Fruit fly (Drosophila melanogaster) whole organism, prepupa: ENCODE data around the gene sosie.

Experiments
- Blimp-1 ChIP-seq: fragments of 200-800 bp; sonication (Bioruptor generic); optimal IDR thresholded peaks from 3 replicates; lab custom pipeline; 2017; ENCODE audit warnings: missing biosample characterization, missing genetic modification characterization, mild to moderate bottlenecking, moderate library complexity, missing genetic modification reagents
- CG10631 ChIP-seq: fragments of 200-800 bp; sonication (Bioruptor generic); optimal IDR thresholded peaks from 2 replicates; lab custom pipeline; 2016; ENCODE audit warnings: missing biosample characterization, missing genetic modification characterization
- CG10669 ChIP-seq: fragments of 200-800 bp; sonication (Bioruptor generic); optimal IDR thresholded peaks from 3 replicates; lab custom pipeline; 2018; ENCODE audit warnings: missing biosample characterization, mild to moderate bottlenecking, missing genetic modification characterization, moderate library complexity
- CG11294 ChIP-seq: fragments of 200-800 bp; sonication (Bioruptor generic); IDR thresholded peaks from 2 replicates; pipeline ENCODE4 v1.3.6; 2022; ENCODE audit warnings: missing biosample characterization, missing genetic modification characterization
- CG11902 ChIP-seq: fragments of 200-800 bp; sonication (Bioruptor generic); optimal IDR thresholded peaks from 3 replicates; lab custom pipeline; 2016; ENCODE audit warnings: missing biosample characterization, missing genetic modification characterization
- CG15336 ChIP-seq: fragments of 200-800 bp; sonication (Bioruptor generic); IDR thresholded peaks from 2 replicates; pipeline ENCODE4 v1.3.6; 2022; ENCODE audit warnings: missing biosample characterization, missing genetic modification characterization
- CG16779 ChIP-seq: fragments of 200-800 bp; sonication (Bioruptor generic); optimal IDR thresholded peaks from 3 replicates; lab custom pipeline; 2017; ENCODE audit warnings: missing biosample characterization, mild to moderate bottlenecking, missing genetic modification characterization
- CG3032 ChIP-seq: fragments of 200-800 bp; optimal IDR thresholded peaks from 2 replicates; lab custom pipeline; 2019; ENCODE audit warnings: missing biosample characterization, mild to moderate bottlenecking, missing genetic modification characterization, moderate library complexity
- CG31627 ChIP-seq: fragments of 200-800 bp; sonication (Bioruptor generic); optimal IDR thresholded peaks from 3 replicates; lab custom pipeline; 2016; ENCODE audit warnings: missing biosample characterization, missing genetic modification characterization
- CG34406 ChIP-seq: fragments of 200-800 bp; sonication (Bioruptor generic); optimal IDR thresholded peaks from 3 replicates; lab custom pipeline; 2016; ENCODE audit warnings: missing biosample characterization, missing genetic modification characterization
- CG3919 ChIP-seq: fragments of 200-800 bp; sonication (Bioruptor generic); optimal IDR thresholded peaks from 3 replicates; lab custom pipeline; 2016; ENCODE audit warnings: missing biosample characterization, missing genetic modification characterization
- CG6163 ChIP-seq: fragments of 200-800 bp; sonication (Bioruptor generic); IDR thresholded peaks from 3 replicates; pipeline ENCODE4 v1.3.6; 2022; ENCODE audit warnings: missing biosample characterization, missing genetic modification characterization
- CG6276 ChIP-seq: fragments of 200-800 bp; sonication (Bioruptor generic); optimal IDR thresholded peaks from 2 replicates; lab custom pipeline; 2017; ENCODE audit warnings: missing biosample characterization, mild to moderate bottlenecking, missing genetic modification characterization
- CG6808 ChIP-seq: fragments of 200-800 bp; sonication (Bioruptor generic); optimal IDR thresholded peaks from 3 replicates; lab custom pipeline; 2017; ENCODE audit warnings: missing biosample characterization, missing genetic modification characterization, mild to moderate bottlenecking, moderate library complexity, missing genetic modification reagents
- CG6854 ChIP-seq: fragments of 200-800 bp; sonication (Bioruptor generic); optimal IDR thresholded peaks from 2 replicates; lab custom pipeline; 2017; ENCODE audit warnings: missing biosample characterization, mild to moderate bottlenecking, missing genetic modification characterization
- CG7368 ChIP-seq: fragments of 200-800 bp; sonication (Bioruptor generic); optimal IDR thresholded peaks from 3 replicates; lab custom pipeline; 2016; ENCODE audit warnings: missing biosample characterization, missing genetic modification characterization
- CG8119 ChIP-seq: fragments of 200-800 bp; sonication (Bioruptor generic); IDR thresholded peaks from 3 replicates; pipeline ENCODE4 v1.3.6; 2022; ENCODE audit warnings: missing biosample characterization, missing genetic modification characterization
- CG8319 ChIP-seq: fragments of 200-800 bp; sonication (Bioruptor generic); optimal IDR thresholded peaks from 3 replicates; lab custom pipeline; 2016; ENCODE audit warnings: missing biosample characterization, missing genetic modification characterization
- CG8632 ChIP-seq: fragments of 200-800 bp; sonication (Bioruptor generic); optimal IDR thresholded peaks from 3 replicates; lab custom pipeline; 2016; ENCODE audit warnings: missing biosample characterization, missing genetic modification characterization
- Eip78C ChIP-seq: fragments of 200-800 bp; sonication (Bioruptor generic); peaks from one replicate; lab custom pipeline; 2016; ENCODE audit warnings: missing biosample characterization, missing genetic modification characterization
- Eip93F ChIP-seq: fragments of 200-800 bp; sonication (Bioruptor generic); optimal IDR thresholded peaks from 2 replicates; lab custom pipeline; 2016; ENCODE audit warnings: missing biosample characterization, mild to moderate bottlenecking, missing genetic modification characterization
- Ets96B ChIP-seq: fragments of 200-800 bp; optimal IDR thresholded peaks from 2 replicates; lab custom pipeline; 2019; ENCODE audit warnings: missing biosample characterization, mild to moderate bottlenecking, missing genetic modification characterization, moderate library complexity
- Gug ChIP-seq: fragments of 200-800 bp; sonication (Bioruptor generic); IDR thresholded peaks from 2 replicates; pipeline ENCODE4 v1.3.6; 2022; ENCODE audit warnings: missing biosample characterization, missing genetic modification characterization
- Hr38 ChIP-seq: sonication (Bioruptor generic); optimal IDR thresholded peaks from 2 replicates; lab custom pipeline; 2016; ENCODE audit warnings: missing biosample characterization, missing genetic modification characterization
- Hr4 ChIP-seq: fragments of 200-800 bp; sonication (Bioruptor generic); optimal IDR thresholded peaks from 3 replicates; lab custom pipeline; 2016; ENCODE audit warnings: missing biosample characterization, missing genetic modification characterization
- Sox14 ChIP-seq: fragments of 200-800 bp; sonication (Bioruptor generic); optimal IDR thresholded peaks from 3 replicates; lab custom pipeline; 2016; ENCODE audit warnings: missing biosample characterization, missing genetic modification characterization
- Sox15 ChIP-seq: fragments of 200-800 bp; sonication (Bioruptor generic); optimal IDR thresholded peaks from 3 replicates; lab custom pipeline; 2016; ENCODE audit warnings: missing biosample characterization, missing genetic modification characterization
- acj6 ChIP-seq: fragments of 200-800 bp; sonication (Bioruptor generic); optimal IDR thresholded peaks from 3 replicates; lab custom pipeline; 2016; ENCODE audit warnings: missing biosample characterization, missing genetic modification characterization
- dac ChIP-seq: fragments of 200-800 bp; sonication (Bioruptor generic); optimal IDR thresholded peaks from 2 replicates; lab custom pipeline; 2017; ENCODE audit warnings: missing biosample characterization, mild to moderate bottlenecking, missing genetic modification characterization
- dsx ChIP-seq: fragments of 200-800 bp; optimal IDR thresholded peaks from 3 replicates; lab custom pipeline; 2019; ENCODE audit warnings: missing biosample characterization, mild to moderate bottlenecking, missing genetic modification characterization, moderate library complexity; ENCODE audit not compliant: poor library complexity, severe bottlenecking
- eg ChIP-seq: fragments of 200-800 bp; sonication (Bioruptor generic); IDR thresholded peaks from 3 replicates; pipeline ENCODE4 v1.3.6; 2022; ENCODE audit warnings: missing biosample characterization, missing genetic modification characterization
- esn ChIP-seq: fragments of 200-800 bp; sonication (Bioruptor generic); optimal IDR thresholded peaks from 2 replicates; lab custom pipeline; 2016; ENCODE audit warnings: missing biosample characterization, mild to moderate bottlenecking, missing genetic modification characterization, moderate library complexity
- fd59A ChIP-seq: fragments of 200-800 bp; sonication (Bioruptor generic); optimal IDR thresholded peaks from 2 replicates; lab custom pipeline; 2017; ENCODE audit warnings: missing biosample characterization, mild to moderate bottlenecking, missing genetic modification characterization, missing genetic modification reagents
- fd85E ChIP-seq: fragments of 200-800 bp; sonication (Bioruptor generic); optimal IDR thresholded peaks from 3 replicates; lab custom pipeline; 2016; ENCODE audit warnings: missing biosample characterization, missing genetic modification characterization
- fkh ChIP-seq: fragments of 200-800 bp; sonication (Bioruptor generic); optimal IDR thresholded peaks from 3 replicates; lab custom pipeline; 2017; ENCODE audit warnings: missing biosample characterization, mild to moderate bottlenecking, missing genetic modification characterization, moderate library complexity
- lz ChIP-seq: fragments of 200-800 bp; sonication (Bioruptor generic); optimal IDR thresholded peaks from 3 replicates; lab custom pipeline; 2016; ENCODE audit warnings: missing biosample characterization, missing genetic modification characterization
- net ChIP-seq: fragments of 200-800 bp; sonication (Bioruptor generic); optimal IDR thresholded peaks from 3 replicates; lab custom pipeline; 2016; ENCODE audit warnings: missing biosample characterization, missing genetic modification characterization
- salr ChIP-seq, 2 experiments: fragments of 200-800 bp; sonication (Bioruptor generic); optimal IDR thresholded peaks; 3 replicates each; lab custom pipeline; 2016 to 2018; ENCODE audit warnings: missing biosample characterization in 2 of 2, missing genetic modification characterization in 2 of 2, mild to moderate bottlenecking in 1 of 2
- vri ChIP-seq: fragments of 200-800 bp; sonication (Bioruptor generic); optimal IDR thresholded peaks from 3 replicates; lab custom pipeline; 2016; ENCODE audit warnings: missing biosample characterization, mild to moderate bottlenecking, missing genetic modification characterization

Gene sosie

dm6 chr3R:24886470-24886869 lies 52.7 kb downstream of the sosie start (continued):
- TF ChIP-seq CG10669 (GFP tag; lab: Kevin White, UChicago) (no peak), CG34406 (GFP tag; lab: Kevin White, UChicago) (peak; percentile 63), CG6276 (peak; percentile 42), CG15336 (GFP tag; lab: Robert Waterston, UW) (peak; percentile 68), CG7368 (GFP tag; lab: Kevin White, UChicago) (peak; percentile 25), Eip93F (GFP tag; lab: Kevin White, UChicago) (no peak), fd85E (GFP tag; lab: Kevin White, UChicago) (no peak), dsx (GFP tag; lab: Kevin White, UChicago) (no peak), CG16779 (tag; lab: Kevin White, UChicago) (no peak), dac (GFP tag; lab: Kevin White, UChicago) (peak; percentile 13), CG11294 (GFP tag; lab: Robert Waterston, UW) (no peak), Ets96B (tag; lab: Kevin White, UChicago) (no peak), net (GFP tag; lab: Kevin White, UChicago) (peak; percentile 39), Sox14 (GFP tag; lab: Kevin White, UChicago) (no peak), Hr38 (no peak), esn (no peak), CG6163 (GFP tag; lab: Robert Waterston, UW) (peak; percentile 47; the same call in 1 of the 3 replicates), CG3032 (no peak), fkh (no peak), eg (0 out of 3 replicates have a peak, but pooled peaks have one; percentile 38), vri (GFP tag; lab: Kevin White, UChicago) (no peak), lz (GFP tag; lab: Kevin White, UChicago) (no peak)
- TF ChIP-seq, all 60 proteins: peak for 28

dm6 chr3R:24888418-24888817 lies 54.7 kb downstream of the sosie start:
- TF ChIP-seq Blimp-1 (peak; percentile 51), CG11902 (GFP tag; lab: Kevin White, UChicago) (no peak)

- no peak for TF ChIP-seq dac (GFP tag; lab: Kevin White, UChicago)
- TF ChIP-seq CG10631: no peak
- no peak for TF ChIP-seq vri (GFP tag; lab: Kevin White, UChicago)
- no peak for TF ChIP-seq Gug
- TF ChIP-seq CG6854: peak; percentile 25
- TF ChIP-seq fd59A (GFP tag; lab: Kevin White, UChicago): no peak
- no peak for TF ChIP-seq Sox15 (GFP tag; lab: Kevin White, UChicago)
- TF ChIP-seq CG8319 (GFP tag; lab: Kevin White, UChicago): no peak
- TF ChIP-seq acj6 (GFP tag; lab: Kevin White, UChicago): no peak
- no peak for TF ChIP-seq CG8632 (GFP tag; lab: Kevin White, UChicago)
- TF ChIP-seq CG8119 (GFP tag; lab: Robert Waterston, UW): no peak
- TF ChIP-seq CG6163 (GFP tag; lab: Robert Waterston, UW): no peak
- no peak for TF ChIP-seq CG3919 (GFP tag; lab: Kevin White, UChicago)
- no peak for TF ChIP-seq CG6808 (GFP tag; lab: Kevin White, UChicago)
- TF ChIP-seq Eip78C (GFP tag; lab: Kevin White, UChicago): peak; percentile 41
- TF ChIP-seq Hr4: no peak
- peak; percentile 30 for TF ChIP-seq fkh
- no peak for TF ChIP-seq CG31627
- no peak for TF ChIP-seq eg
- TF ChIP-seq esn: no peak
- no peak for TF ChIP-seq salr (GFP tag; optimal IDR thresholded peaks at IDR 0.05; lab: Kevin White, UChicago)
Measured at dm6 chr3R:24889303-24889892, 55.6 kb downstream of the sosie start.
